Fruit fly (Drosophila melanogaster) whole organism, embryonic: Measurements from ENCODE around the gene bol.

Experiments
- Aef1 ChIP-seq: fragments of 200-800 bp; sonication (Bioruptor generic); IDR thresholded peaks from 3 replicates; pipeline ENCODE4 v1.3.6; 2022; ENCODE audit warnings: missing biosample characterization, missing genetic modification characterization
- B-H1 ChIP-seq: fragments of 200-800 bp; sonication (Bioruptor generic); IDR thresholded peaks from 3 replicates; pipeline ENCODE4 v1.3.6; 2022; ENCODE audit warnings: missing biosample characterization, missing genetic modification characterization
- CG1024 ChIP-seq: fragments of 200-800 bp; sonication (Bioruptor generic); IDR thresholded peaks from 2 replicates; pipeline ENCODE4 v1.3.6; 2022; ENCODE audit warnings: missing biosample characterization, missing genetic modification characterization
- CG12104 ChIP-seq: fragments of 200-800 bp; sonication (Bioruptor generic); optimal IDR thresholded peaks from 3 replicates; lab custom pipeline; 2016; ENCODE audit warnings: missing biosample characterization, missing genetic modification characterization
- CG13296 ChIP-seq: fragments of 200-800 bp; sonication (Bioruptor generic); optimal IDR thresholded peaks from 3 replicates; lab custom pipeline; 2018; ENCODE audit warnings: missing biosample characterization, mild to moderate bottlenecking, missing genetic modification characterization
- CG15073 ChIP-seq: fragments of 200-800 bp; sonication (Bioruptor generic); optimal IDR thresholded peaks from 2 replicates; lab custom pipeline; 2016; ENCODE audit warnings: missing biosample characterization, missing genetic modification characterization
- CG17328 ChIP-seq: fragments of 200-800 bp; sonication (Bioruptor generic); IDR thresholded peaks from 2 replicates; pipeline ENCODE4 v1.3.6; 2022; ENCODE audit warnings: missing biosample characterization, missing genetic modification characterization
- CG17568 ChIP-seq: fragments of 200-800 bp; sonication (Bioruptor generic); optimal IDR thresholded peaks from 2 replicates; lab custom pipeline; 2018; ENCODE audit warnings: missing biosample characterization, mild to moderate bottlenecking, missing genetic modification characterization, moderate library complexity
- CG18011 ChIP-seq: fragments of 200-800 bp; sonication (Bioruptor generic); optimal IDR thresholded peaks from 2 replicates; lab custom pipeline; 2017; ENCODE audit warnings: missing biosample characterization, missing genetic modification characterization, mild to moderate bottlenecking, moderate library complexity, missing genotype
- CG30403 ChIP-seq: fragments of 200-800 bp; sonication (Bioruptor generic); optimal IDR thresholded peaks from 3 replicates; lab custom pipeline; 2016; ENCODE audit warnings: missing biosample characterization, missing genetic modification characterization
- CG3065 ChIP-seq: fragments of 200-800 bp; sonication (Bioruptor generic); optimal IDR thresholded peaks from 2 replicates; lab custom pipeline; 2016; ENCODE audit warnings: missing biosample characterization, missing genetic modification characterization
- CG33557 ChIP-seq: fragments of 200-800 bp; sonication (Bioruptor generic); optimal IDR thresholded peaks from 2 replicates; lab custom pipeline; 2019; ENCODE audit warnings: missing biosample characterization, mild to moderate bottlenecking, missing genetic modification characterization, moderate library complexity
- CG3726 ChIP-seq: fragments of 200-800 bp; sonication (Bioruptor generic); IDR thresholded peaks from 3 replicates; pipeline ENCODE4, ENCODE4 v1.3.6; 2022; ENCODE audit warnings: missing biosample characterization, missing genetic modification characterization
- CG3847 ChIP-seq: fragments of 200-800 bp; sonication (Bioruptor generic); IDR thresholded peaks from 2 replicates; pipeline ENCODE4 v1.3.6; 2022; ENCODE audit warnings: missing biosample characterization, missing genetic modification characterization
- CG4328 ChIP-seq: fragments of 200-800 bp; sonication (Bioruptor generic); optimal IDR thresholded peaks from 3 replicates; lab custom pipeline; 2017; ENCODE audit warnings: missing biosample characterization, missing genetic modification reagents, missing genetic modification characterization
- CG4404 ChIP-seq: fragments of 200-800 bp; sonication (Bioruptor generic); IDR thresholded peaks from 2 replicates; pipeline ENCODE4 v1.3.6; 2022; ENCODE audit warnings: missing biosample characterization, missing genetic modification characterization
- CG5180 ChIP-seq: fragments of 200-800 bp; sonication (Bioruptor generic); optimal IDR thresholded peaks from 3 replicates; lab custom pipeline; 2017; ENCODE audit warnings: missing biosample characterization, missing genetic modification characterization, mild to moderate bottlenecking, moderate library complexity, missing genetic modification reagents
- CG9215 ChIP-seq: fragments of 200-800 bp; sonication (Bioruptor generic); IDR thresholded peaks from 2 replicates; pipeline ENCODE4 v1.3.6; 2022; ENCODE audit warnings: missing biosample characterization, missing genetic modification characterization
- CG9727 ChIP-seq: fragments of 200-800 bp; sonication (Bioruptor generic); optimal IDR thresholded peaks from 3 replicates; lab custom pipeline; 2017; ENCODE audit warnings: missing biosample characterization, mild to moderate bottlenecking, missing genetic modification characterization
- CTCF ChIP-seq: fragments of 200-800 bp; sonication (Bioruptor generic); optimal IDR thresholded peaks from 2 replicates; lab custom pipeline; 2017; ENCODE audit warnings: missing biosample characterization, mild to moderate bottlenecking, missing genetic modification characterization, moderate library complexity
- Deaf1 ChIP-seq: fragments of 200-800 bp; optimal IDR thresholded peaks from 3 replicates; lab custom pipeline; 2019; ENCODE audit warnings: missing biosample characterization, mild to moderate bottlenecking, missing genetic modification characterization, moderate library complexity
- Eip74EF ChIP-seq, 2 experiments: fragments of 200-800 bp in 1 of 2; fragments of >200 bp in 1 of 2; sonication (Bioruptor generic) in 1 of 2; optimal IDR thresholded peaks; 2 replicates each; lab custom pipeline; 2017 to 2019; ENCODE audit warnings: missing biosample characterization in 2 of 2, missing genetic modification characterization in 2 of 2, mild to moderate bottlenecking in 1 of 2, moderate library complexity in 1 of 2
- Fer2 ChIP-seq: fragments of 200-800 bp; sonication (Bioruptor generic); optimal IDR thresholded peaks from 2 replicates; lab custom pipeline; 2018; ENCODE audit warnings: missing biosample characterization, mild to moderate bottlenecking, missing genetic modification characterization, moderate library complexity
- HHEX ChIP-seq: fragments of 200-800 bp; sonication (Bioruptor generic); optimal IDR thresholded peaks from 3 replicates; lab custom pipeline; 2017; ENCODE audit warnings: missing biosample characterization, mild to moderate bottlenecking, missing genetic modification characterization, missing genetic modification reagents
- Hand ChIP-seq: fragments of 200-800 bp; sonication (Bioruptor generic); optimal IDR thresholded peaks from 2 replicates; lab custom pipeline; 2017; ENCODE audit warnings: mild to moderate bottlenecking, missing biosample characterization, missing genetic modification reagents, missing genetic modification characterization
- HmgZ ChIP-seq: fragments of 200-800 bp; sonication (Bioruptor generic); optimal IDR thresholded peaks from 2 replicates; lab custom pipeline; 2018; ENCODE audit warnings: missing biosample characterization, mild to moderate bottlenecking, missing genetic modification characterization
- Hr51 ChIP-seq, 2 experiments: fragments of 200-800 bp; sonication (Bioruptor generic); optimal IDR thresholded peaks; 2 replicates in 1 of 2; 3 replicates in 1 of 2; lab custom pipeline; 2016 to 2018; ENCODE audit warnings: missing biosample characterization in 2 of 2, missing genetic modification characterization in 2 of 2, mild to moderate bottlenecking in 1 of 2, moderate library complexity in 1 of 2
- NK7.1 ChIP-seq: fragments of 200-800 bp; sonication (Bioruptor generic); optimal IDR thresholded peaks from 3 replicates; lab custom pipeline; 2016; ENCODE audit warnings: missing biosample characterization, missing genetic modification characterization
- NfI ChIP-seq: fragments of 200-800 bp; sonication (Bioruptor generic); optimal IDR thresholded peaks from 3 replicates; lab custom pipeline; 2018; ENCODE audit warnings: missing biosample characterization, mild to moderate bottlenecking, missing genetic modification characterization, moderate library complexity
- Oaz ChIP-seq: fragments of 200-800 bp; sonication (Bioruptor generic); IDR thresholded peaks from 2 replicates; pipeline ENCODE4 v1.3.6; 2022; ENCODE audit warnings: missing biosample characterization, missing genetic modification characterization
- Pdp1 ChIP-seq, 2 experiments: fragments of 200-800 bp; sonication (Bioruptor generic); optimal IDR thresholded peaks; 3 replicates each; lab custom pipeline; 2016; ENCODE audit warnings: missing biosample characterization in 2 of 2, missing genetic modification characterization in 2 of 2, mild to moderate bottlenecking in 1 of 2, moderate library complexity in 1 of 2
- Taf1 ChIP-seq: fragments of 200-800 bp; sonication (Bioruptor generic); IDR thresholded peaks from 2 replicates; pipeline ENCODE4 v1.3.6; 2022; ENCODE audit warnings: missing biosample characterization, missing genetic modification characterization
- bcd ChIP-seq: fragments of 200-800 bp; sonication (Bioruptor generic); optimal IDR thresholded peaks from 2 replicates; lab custom pipeline; 2017; ENCODE audit warnings: missing biosample characterization, mild to moderate bottlenecking, missing genetic modification characterization
- bigmax ChIP-seq: fragments of 200-800 bp; sonication (Bioruptor generic); optimal IDR thresholded peaks from 2 replicates; lab custom pipeline; 2018; ENCODE audit warnings: missing biosample characterization, mild to moderate bottlenecking, missing genetic modification characterization
- cg ChIP-seq: fragments of 200-800 bp; sonication (Bioruptor generic); optimal IDR thresholded peaks from 3 replicates; lab custom pipeline; 2019; ENCODE audit warnings: missing biosample characterization, mild to moderate bottlenecking, missing genetic modification characterization, moderate library complexity
- chif ChIP-seq, 2 experiments: fragments of 200-800 bp; sonication (Bioruptor generic); optimal IDR thresholded peaks; 3 replicates each; lab custom pipeline; 2016; ENCODE audit warnings: missing biosample characterization in 2 of 2, missing genetic modification characterization in 2 of 2
- crp ChIP-seq, 2 experiments: fragments of 200-800 bp; sonication (Bioruptor generic); optimal IDR thresholded peaks; 2 replicates in 1 of 2; 3 replicates in 1 of 2; lab custom pipeline; 2017; ENCODE audit warnings: missing biosample characterization in 2 of 2, missing genetic modification characterization in 2 of 2, mild to moderate bottlenecking in 1 of 2, moderate library complexity in 1 of 2
- cwo ChIP-seq: fragments of 200-800 bp; sonication (Bioruptor generic); optimal IDR thresholded peaks from 3 replicates; lab custom pipeline; 2017; ENCODE audit warnings: missing biosample characterization, missing genetic modification characterization, mild to moderate bottlenecking, moderate library complexity, missing genetic modification reagents
- ems ChIP-seq: fragments of 200-800 bp; sonication (Bioruptor generic); optimal IDR thresholded peaks from 3 replicates; lab custom pipeline; 2016; ENCODE audit warnings: missing biosample characterization, missing genetic modification characterization
- esg ChIP-seq: fragments of 200-800 bp; sonication (Bioruptor generic); conservative IDR thresholded peaks from 2 replicates; pipeline ENCODE4 v1.3.6; 2022; ENCODE audit warnings: missing biosample characterization, missing genetic modification characterization
- fd96Cb ChIP-seq: fragments of 200-800 bp; sonication (Bioruptor generic); optimal IDR thresholded peaks from 2 replicates; lab custom pipeline; 2018; ENCODE audit warnings: missing biosample characterization, mild to moderate bottlenecking, missing genetic modification characterization, moderate library complexity
- h ChIP-seq: fragments of >200 bp; optimal IDR thresholded peaks from 2 replicates; lab custom pipeline; 2017
- inv ChIP-seq: fragments of 200-800 bp; sonication (Bioruptor generic); IDR thresholded peaks from 2 replicates; pipeline ENCODE4 v1.3.6; 2022; ENCODE audit warnings: missing biosample characterization, missing genetic modification characterization; ENCODE audit not compliant: partially characterized antibody
- kay ChIP-seq: fragments of 200-800 bp; sonication (Bioruptor generic); optimal IDR thresholded peaks from 2 replicates; lab custom pipeline; 2016; ENCODE audit warnings: missing biosample characterization, missing genetic modification characterization
- lilli ChIP-seq: fragments of 200-800 bp; sonication (Bioruptor generic); optimal IDR thresholded peaks from 3 replicates; lab custom pipeline; 2016; ENCODE audit warnings: missing biosample characterization, missing genetic modification characterization
- pho ChIP-seq: fragments of 200-800 bp; sonication (Bioruptor generic); optimal IDR thresholded peaks from 2 replicates; lab custom pipeline; 2016; ENCODE audit warnings: missing biosample characterization, missing genetic modification characterization
- pum ChIP-seq: fragments of 200-800 bp; sonication (Bioruptor generic); optimal IDR thresholded peaks from 2 replicates; lab custom pipeline; 2016; ENCODE audit warnings: missing biosample characterization, missing genetic modification characterization
- sna ChIP-seq: fragments of 200-800 bp; sonication (Bioruptor generic); IDR thresholded peaks from 2 replicates; pipeline ENCODE4 v1.3.6; 2022; ENCODE audit warnings: missing biosample characterization, missing genetic modification characterization; ENCODE audit not compliant: partially characterized antibody
- sob ChIP-seq: fragments of 200-800 bp; sonication (Bioruptor generic); IDR thresholded peaks from 2 replicates; pipeline ENCODE4 v1.3.6; 2022; ENCODE audit warnings: missing biosample characterization, missing genetic modification characterization
- tap ChIP-seq: fragments of 200-800 bp; optimal IDR thresholded peaks from 3 replicates; lab custom pipeline; 2019; ENCODE audit warnings: missing biosample characterization, mild to moderate bottlenecking, missing genetic modification characterization, moderate library complexity
- ttk ChIP-seq: fragments of 200-800 bp; sonication (Bioruptor generic); IDR thresholded peaks from 2 replicates; pipeline ENCODE4 v2.1.2; 2022; ENCODE audit warnings: missing biosample characterization, missing genetic modification characterization
- zfh1 ChIP-seq: fragments of 200-800 bp; sonication (Bioruptor generic); IDR thresholded peaks from 3 replicates; pipeline ENCODE4 v1.3.6; 2022; ENCODE audit warnings: missing biosample characterization, missing genetic modification characterization

The bol gene

dm6 chr3L:9094980-9095425 is 39.2 kb downstream of the bol start (continued):
- peak; percentile 61 for TF ChIP-seq CTCF
- no peak for TF ChIP-seq fd96Cb
- TF ChIP-seq tap (tag; lab: Kevin White, UChicago): no peak
- TF ChIP-seq Pdp1 (GFP tag; optimal IDR thresholded peaks at IDR 0.05; lab: Kevin White, UChicago): peak in 1 of 2 experiments; percentile 57
- TF ChIP-seq inv (GFP tag; lab: Robert Waterston, UW): no peak
- no peak for TF ChIP-seq chif (GFP tag; optimal IDR thresholded peaks at IDR 0.05; lab: Kevin White, UChicago)
- no peak for TF ChIP-seq CG17328
- TF ChIP-seq Hr51 (GFP tag; optimal IDR thresholded peaks at IDR 0.05; lab: Kevin White, UChicago): no peak
- TF ChIP-seq HHEX (GFP tag; lab: Kevin White, UChicago): no peak
- no peak for TF ChIP-seq NfI
- TF ChIP-seq Aef1 (GFP tag; lab: Robert Waterston, UW): no peak
- TF ChIP-seq ems: no peak
- peak; percentile 59 for TF ChIP-seq CG9727
- TF ChIP-seq CG1024: no peak
- TF ChIP-seq pho: no peak
- no peak for TF ChIP-seq CG3847 (GFP tag; lab: Robert Waterston, UW)
- TF ChIP-seq Oaz (GFP tag; lab: Robert Waterston, UW): no peak
- TF ChIP-seq crp (GFP tag; optimal IDR thresholded peaks at IDR 0.05; lab: Kevin White, UChicago): no peak
- TF ChIP-seq CG4404 (GFP tag; lab: Robert Waterston, UW): no peak
- no peak for TF ChIP-seq bigmax (GFP tag; lab: Kevin White, UChicago)
- no peak for TF ChIP-seq B-H1 (GFP tag; lab: Robert Waterston, UW)
- no peak for TF ChIP-seq pum (GFP tag; lab: Kevin White, UChicago)
- peak; percentile 48 for TF ChIP-seq cg (GFP tag; lab: Kevin White, UChicago)
- TF ChIP-seq CG3726 (GFP tag; lab: Robert Waterston, UW): no peak
- TF ChIP-seq Eip74EF (GFP tag; optimal IDR thresholded peaks at IDR 0.05; lab: Kevin White, UChicago): no peak
- peak; percentile 79 for TF ChIP-seq HmgZ (tag; lab: Kevin White, UChicago)
- no peak for TF ChIP-seq CG17568 (GFP tag; lab: Kevin White, UChicago)
- TF ChIP-seq ttk (GFP tag; lab: Robert Waterston, UW): no peak
- TF ChIP-seq sob (GFP tag; lab: Robert Waterston, UW): no peak
- TF ChIP-seq cwo (GFP tag; lab: Kevin White, UChicago): no peak
- TF ChIP-seq CG9215 (GFP tag; lab: Robert Waterston, UW): no peak
- no peak for TF ChIP-seq CG18011 (GFP tag; lab: Kevin White, UChicago)
- no peak for TF ChIP-seq bcd (GFP tag; lab: Kevin White, UChicago)
- no peak for TF ChIP-seq Taf1
- TF ChIP-seq NK7.1: no peak
- TF ChIP-seq CG5180: peak; percentile 89
- TF ChIP-seq CG33557 (GFP tag; lab: Kevin White, UChicago): no peak
- TF ChIP-seq CG3065: no peak
- TF ChIP-seq Hand (GFP tag; lab: Kevin White, UChicago): no peak
- peak; percentile 7 for TF ChIP-seq Deaf1 (tag; lab: Kevin White, UChicago)
- no peak for TF ChIP-seq h
- no peak for TF ChIP-seq zfh1 (GFP tag; lab: Robert Waterston, UW)
- no peak for TF ChIP-seq sna (GFP tag; lab: Robert Waterston, UW)
- no peak for TF ChIP-seq CG15073
- TF ChIP-seq kay (GFP tag; lab: Kevin White, UChicago): peak; percentile 66
- no peak for TF ChIP-seq CG4328 (GFP tag; lab: Kevin White, UChicago)
- TF ChIP-seq CG13296 (GFP tag; lab: Kevin White, UChicago): peak; percentile 38
- no peak for TF ChIP-seq Fer2 (tag; lab: Kevin White, UChicago)
- no peak for TF ChIP-seq lilli (GFP tag; lab: Kevin White, UChicago)
- TF ChIP-seq CG12104 (GFP tag; lab: Kevin White, UChicago): no peak
- no peak for TF ChIP-seq CG30403 (GFP tag; lab: Kevin White, UChicago)
- no peak for TF ChIP-seq esg (GFP tag; lab: Robert Waterston, UW)
